Worm (Caenorhabditis elegans) whole organism, late embryonic: Measurements from ENCODE around the gene ntl-2.

ENCODE experiments used
- C08G9.2 ChIP-seq: sonication (generic microtip); optimal IDR thresholded peaks from 2 replicates; lab custom pipeline; 2016; ENCODE audit warnings: mild to moderate bottlenecking, missing genetic modification characterization, moderate library complexity, missing compliant biosample characterization
- F13H6.1 ChIP-seq: sonication (generic microtip); optimal IDR thresholded peaks from 2 replicates; lab custom pipeline; 2016; ENCODE audit warnings: missing genetic modification characterization, missing compliant biosample characterization
- K09A11.1 ChIP-seq: sonication (generic microtip); optimal IDR thresholded peaks from 2 replicates; lab custom pipeline; 2017; ENCODE audit warnings: antibody characterized with exemption, mild to moderate bottlenecking, missing genetic modification characterization, missing compliant biosample characterization; ENCODE audit not compliant: insufficient read depth
- T23F11.4 ChIP-seq: fragments of 200-800 bp; sonication (Bioruptor generic); optimal IDR thresholded peaks from 2 replicates; lab custom pipeline; 2018; ENCODE audit warnings: mild to moderate bottlenecking, missing genetic modification characterization, missing compliant biosample characterization
- ahr-1 ChIP-seq: sonication (generic microtip); optimal IDR thresholded peaks from 2 replicates; lab custom pipeline; 2016; ENCODE audit warnings: missing genetic modification characterization, missing compliant biosample characterization
- ama-1 ChIP-seq: fragments of 150-350 bp; optimal IDR thresholded peaks from 2 replicates; lab custom pipeline; 2014
- ceh-14 ChIP-seq: sonication (generic microtip); optimal IDR thresholded peaks from 2 replicates; lab custom pipeline; 2016; ENCODE audit warnings: missing genotype, missing genetic modification characterization, missing compliant biosample characterization
- ceh-18 ChIP-seq: sonication (generic microtip); optimal IDR thresholded peaks from 2 replicates; lab custom pipeline; 2016; ENCODE audit warnings: missing genetic modification characterization, missing compliant biosample characterization
- ceh-19 ChIP-seq: fragments of 200-800 bp; sonication (Bioruptor generic); optimal IDR thresholded peaks from 2 replicates; lab custom pipeline; 2018; ENCODE audit warnings: mild to moderate bottlenecking, missing genetic modification characterization, missing compliant biosample characterization
- ceh-2 ChIP-seq: sonication (generic microtip); optimal IDR thresholded peaks from 2 replicates; lab custom pipeline; 2016; ENCODE audit warnings: missing genotype, missing genetic modification characterization, missing compliant biosample characterization
- ceh-22 ChIP-seq: sonication (generic microtip); optimal IDR thresholded peaks from 2 replicates; lab custom pipeline; 2017; ENCODE audit warnings: missing biosample characterization, missing genetic modification characterization
- ceh-24 ChIP-seq: sonication (generic microtip); optimal IDR thresholded peaks from 2 replicates; lab custom pipeline; 2016; ENCODE audit warnings: mild to moderate bottlenecking, missing genetic modification characterization, missing compliant biosample characterization
- ceh-45 ChIP-seq: fragments of 200-800 bp; sonication (Bioruptor generic); IDR thresholded peaks from 2 replicates; pipeline ENCODE4 v1.3.6; 2022; ENCODE audit warnings: missing genetic modification reagents, missing genetic modification characterization, missing compliant biosample characterization
- ceh-9 ChIP-seq: sonication (generic microtip); optimal IDR thresholded peaks from 2 replicates; lab custom pipeline; 2016; ENCODE audit warnings: mild to moderate bottlenecking, missing genetic modification characterization, inconsistent platforms, missing compliant biosample characterization
- eyg-1 ChIP-seq: sonication (generic microtip); optimal IDR thresholded peaks from 2 replicates; lab custom pipeline; 2016; ENCODE audit warnings: missing genotype, missing genetic modification characterization, missing compliant biosample characterization
- fkh-10 ChIP-seq: fragments of 150-350 bp; optimal IDR thresholded peaks from 2 replicates; lab custom pipeline; 2014; ENCODE audit warnings: missing biosample characterization, missing genetic modification reagents, missing genetic modification characterization
- fkh-6 ChIP-seq: sonication (generic microtip); optimal IDR thresholded peaks from 2 replicates; lab custom pipeline; 2016; ENCODE audit warnings: missing genetic modification characterization, missing compliant biosample characterization
- hlh-13 ChIP-seq: fragments of 200-800 bp; sonication (Bioruptor generic); optimal IDR thresholded peaks from 2 replicates; lab custom pipeline; 2018; ENCODE audit warnings: mild to moderate bottlenecking, missing genetic modification characterization, missing compliant biosample characterization
- hlh-15 ChIP-seq: sonication (generic microtip); optimal IDR thresholded peaks from 2 replicates; lab custom pipeline; 2016; ENCODE audit warnings: missing genetic modification characterization, missing compliant biosample characterization
- hlh-6 ChIP-seq: sonication (generic microtip); optimal IDR thresholded peaks from 2 replicates; lab custom pipeline; 2016; ENCODE audit warnings: missing genotype, missing genetic modification characterization, missing compliant biosample characterization
- hlh-8 ChIP-seq: sonication (generic microtip); optimal IDR thresholded peaks from 2 replicates; lab custom pipeline; 2016; ENCODE audit warnings: missing genotype, missing genetic modification characterization, missing compliant biosample characterization
- lin-11 ChIP-seq: fragments of 200-800 bp; sonication (Bioruptor generic); optimal IDR thresholded peaks from 2 replicates; lab custom pipeline; 2018; ENCODE audit warnings: mild to moderate bottlenecking, missing genetic modification characterization, missing compliant biosample characterization
- mec-3 ChIP-seq: sonication (generic microtip); optimal IDR thresholded peaks from 2 replicates; lab custom pipeline; 2016; ENCODE audit warnings: borderline replicate concordance, missing genetic modification characterization, missing compliant biosample characterization
- nfya-1 ChIP-seq: sonication (generic microtip); optimal IDR thresholded peaks from 2 replicates; lab custom pipeline; 2017; ENCODE audit warnings: missing genetic modification characterization, mild to moderate bottlenecking, missing compliant biosample characterization, antibody characterized with exemption, moderate library complexity
- nhr-232 ChIP-seq: sonication (generic microtip); optimal IDR thresholded peaks from 2 replicates; lab custom pipeline; 2016; ENCODE audit warnings: missing genetic modification characterization, missing compliant biosample characterization
- odd-2 ChIP-seq: sonication (generic microtip); optimal IDR thresholded peaks from 2 replicates; lab custom pipeline; 2017; ENCODE audit warnings: antibody characterized with exemption, mild to moderate bottlenecking, missing genetic modification characterization, missing compliant biosample characterization
- pax-1 ChIP-seq: fragments of 150-350 bp; optimal IDR thresholded peaks from 2 replicates; lab custom pipeline; 2014; ENCODE audit warnings: missing biosample characterization, missing genetic modification characterization
- syd-9 ChIP-seq: sonication (generic microtip); optimal IDR thresholded peaks from 2 replicates; lab custom pipeline; 2016; ENCODE audit warnings: mild to moderate bottlenecking, missing genetic modification characterization, moderate library complexity, missing compliant biosample characterization
- tbx-2 ChIP-seq: sonication (generic microtip); optimal IDR thresholded peaks from 2 replicates; lab custom pipeline; 2016; ENCODE audit warnings: missing genetic modification characterization, missing compliant biosample characterization
- unc-3 ChIP-seq, 2 experiments: fragments of 200-800 bp in 1 of 2; sonication (Bioruptor generic) in 1 of 2; sonication (generic microtip) in 1 of 2; conservative IDR thresholded peaks in 1 of 2; optimal IDR thresholded peaks in 1 of 2; 2 replicates each; pipeline versions ENCODE4 v1.3.6 to Lab custom; 2016 to 2022; ENCODE audit warnings: missing compliant biosample characterization in 2 of 2, missing genetic modification characterization in 2 of 2, missing genetic modification reagents in 1 of 2
- zip-5 ChIP-seq: sonication (generic microtip); optimal IDR thresholded peaks from 2 replicates; lab custom pipeline; 2016; ENCODE audit warnings: missing genetic modification characterization, missing compliant biosample characterization

The ntl-2 gene

DNA sequence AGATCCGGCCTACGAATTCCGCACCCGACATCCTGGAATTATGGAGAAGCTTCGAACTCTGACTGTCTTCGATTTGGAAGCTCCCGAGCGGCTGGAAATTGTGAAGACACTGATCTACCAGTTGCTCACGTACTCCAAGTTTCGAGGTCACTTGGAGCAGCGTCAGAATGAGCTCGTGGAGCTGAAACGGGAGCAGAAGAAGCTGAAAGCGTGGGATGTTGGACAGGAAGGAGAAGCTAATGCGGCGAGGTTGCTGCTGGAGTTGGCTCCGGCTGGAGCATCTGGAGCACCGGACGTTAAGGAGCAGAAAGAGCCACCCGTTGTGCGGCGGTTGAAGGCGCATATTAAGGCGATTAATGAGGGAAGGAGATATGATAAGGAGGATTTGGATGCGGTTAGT is 31.9 kb downstream of the ntl-2 start:
- peak; percentile 30 for TF ChIP-seq hlh-6 (tag; lab: Kevin White, UChicago)
- no peak for TF ChIP-seq F13H6.1 (tag; lab: Kevin White, UChicago)

DNA sequence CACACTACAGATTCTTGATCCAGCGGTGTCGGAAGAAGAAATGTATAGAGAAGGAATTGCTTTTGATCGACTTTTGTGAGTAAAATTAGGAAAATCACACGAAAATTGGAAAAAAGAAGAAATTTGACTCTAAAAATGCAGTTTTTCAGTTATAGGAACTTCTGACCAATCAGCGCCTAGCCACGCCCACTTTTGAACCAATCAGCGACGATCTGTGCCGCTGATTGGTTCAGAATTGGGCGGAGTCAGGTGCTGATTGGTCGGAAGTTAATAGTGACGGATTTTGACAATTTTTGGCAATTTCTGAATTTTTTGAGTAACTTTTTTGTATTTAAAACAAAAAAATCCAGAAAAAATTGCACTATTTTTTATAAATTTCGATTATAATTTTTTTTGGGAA is 34.8 kb downstream of the ntl-2 start:
- TF ChIP-seq C08G9.2 (tag; lab: Kevin White, UChicago), result no peak
- peak; percentile 98 for TF ChIP-seq nfya-1 (tag; lab: Kevin White, UChicago)
- no peak for TF ChIP-seq ceh-22 (tag; lab: Kevin White, UChicago)
- no peak for TF ChIP-seq odd-2 (tag; lab: Kevin White, UChicago)

DNA sequence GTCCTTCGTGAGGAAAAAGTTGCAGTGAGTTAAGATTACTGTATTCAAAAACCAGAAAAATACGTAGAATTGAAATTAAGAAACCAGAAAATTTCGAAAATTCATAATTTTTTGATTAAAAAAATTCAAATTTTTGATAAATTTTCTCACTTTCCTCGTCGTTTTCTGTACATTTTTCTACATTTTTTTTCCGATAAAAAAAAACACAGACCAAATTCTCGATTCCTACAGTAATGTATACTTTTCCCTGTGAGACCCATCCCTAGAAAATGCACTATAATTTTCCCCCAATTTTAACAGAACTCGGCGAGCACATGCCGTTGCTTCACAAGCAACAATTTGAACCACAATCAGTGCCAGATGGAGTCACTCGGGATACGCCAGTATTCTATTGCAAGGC is 36.4 kb downstream of the ntl-2 start, which contains the start of gene athp-2:
athp-2 (plus strand) TSS at position 301 of the 400 bp plus-strand sequence.
- TF ChIP-seq hlh-13 (GFP tag; lab: Kevin White, UChicago), result no peak
- no peak for TF ChIP-seq fkh-6 (tag; lab: Kevin White, UChicago)
- no peak for TF ChIP-seq fkh-10 (GFP tag; lab: Kevin White, UChicago)
- no peak for TF ChIP-seq mec-3
- no peak for TF ChIP-seq unc-3 (GFP tag; conservative IDR thresholded peaks at IDR 0.05; lab: Robert Waterston, UW)
- TF ChIP-seq unc-3 (tag; optimal IDR thresholded peaks at IDR 0.05; lab: Kevin White, UChicago), result no peak
- TF ChIP-seq nfya-1 (tag; lab: Kevin White, UChicago), result no peak
- no peak for TF ChIP-seq ceh-18 (tag; lab: Kevin White, UChicago)
- TF ChIP-seq T23F11.4 (GFP tag; lab: Kevin White, UChicago), result no peak
- TF ChIP-seq lin-11, result no peak
- TF ChIP-seq ceh-19 (GFP tag; lab: Kevin White, UChicago), result no peak
- no peak for TF ChIP-seq ahr-1
- TF ChIP-seq ceh-9 (tag; lab: Kevin White, UChicago), result no peak
- TF ChIP-seq hlh-8 (tag; lab: Kevin White, UChicago), result no peak
- no peak for TF ChIP-seq nhr-232 (tag; lab: Kevin White, UChicago)
- TF ChIP-seq ceh-24 (tag; lab: Kevin White, UChicago), result no peak
- TF ChIP-seq tbx-2, result no peak
- TF ChIP-seq eyg-1 (tag; lab: Kevin White, UChicago), result no peak

DNA sequence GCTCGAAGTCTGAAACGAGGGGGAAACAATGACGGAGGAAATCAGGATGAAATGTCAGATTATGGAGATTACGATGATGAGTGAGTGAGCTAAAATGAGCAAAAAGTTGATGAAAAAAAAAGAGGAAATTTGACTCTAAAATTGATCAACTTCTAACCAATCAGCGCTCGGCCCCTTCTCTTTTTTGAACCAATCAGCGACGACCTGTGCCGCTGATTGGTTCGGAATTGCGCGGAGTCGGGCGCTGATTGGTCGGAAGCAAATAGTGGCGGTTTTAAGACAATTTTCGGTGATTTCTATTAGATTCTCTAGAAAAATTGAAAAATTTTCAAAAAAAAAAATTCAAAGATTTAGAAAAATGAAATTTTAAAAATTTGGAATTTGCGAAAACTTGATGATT is 38.5 kb downstream of the ntl-2 start:
- TF ChIP-seq ama-1 (lab: Kevin White, UChicago) (no peak), nfya-1 (tag; lab: Kevin White, UChicago) (peak; percentile 90)

DNA sequence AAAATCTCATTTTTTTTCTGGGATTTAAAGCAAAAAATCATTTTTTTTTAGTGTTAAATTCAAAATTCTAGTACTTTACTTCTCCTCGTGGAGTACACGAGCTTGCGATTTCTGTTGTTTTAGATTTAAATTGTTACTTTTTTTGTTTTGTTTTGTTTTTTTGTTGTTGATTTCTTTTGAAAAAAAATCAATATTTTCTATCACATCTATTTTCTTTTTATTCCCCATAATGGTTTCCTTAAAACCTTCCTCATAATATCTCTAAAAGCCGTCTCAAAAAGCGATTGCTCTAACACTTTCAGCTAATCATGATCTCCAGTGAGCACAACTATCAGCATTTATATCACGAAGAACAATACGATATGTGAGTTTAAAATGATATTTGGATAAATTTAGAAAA is 41.8 kb downstream of the ntl-2 start, which contains the start of gene madf-3:
madf-3 (plus strand) TSS at position 301 of the 400 bp plus-strand sequence.
- no peak for TF ChIP-seq K09A11.1 (tag; lab: Kevin White, UChicago)
- TF ChIP-seq, all 69 proteins: peak for 0

DNA sequence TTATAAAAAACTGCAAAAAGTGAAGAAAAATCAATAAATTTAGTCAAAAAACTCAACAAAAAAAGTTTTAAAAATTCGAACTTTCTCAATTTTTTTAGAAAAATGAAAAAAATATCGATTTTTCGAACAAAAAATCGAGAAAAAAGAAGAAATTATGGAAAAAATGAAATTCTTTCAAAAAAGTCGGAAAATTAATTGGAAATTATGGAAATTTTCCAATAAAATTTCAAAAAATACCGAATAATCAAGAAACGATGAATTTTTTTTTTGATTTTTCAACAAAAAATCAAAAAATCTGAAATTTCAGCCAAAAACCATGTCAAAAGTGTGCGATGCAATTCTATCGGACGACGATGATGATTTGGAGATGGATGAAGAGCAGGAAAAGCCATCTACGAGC is 47.5 kb downstream of the ntl-2 start, which contains the start of gene H20J04.4:
H20J04.4 (plus strand) TSS at position 301 of the 400 bp plus-strand sequence.
- no peak for TF ChIP-seq ceh-14 (tag; lab: Kevin White, UChicago)
- no peak for TF ChIP-seq ceh-9 (tag; lab: Kevin White, UChicago)
- no peak for TF ChIP-seq ceh-45 (GFP tag; lab: Robert Waterston, UW)
- TF ChIP-seq pax-1 (tag; lab: Kevin White, UChicago), result no peak
- no peak for TF ChIP-seq syd-9 (tag; lab: Kevin White, UChicago)
- TF ChIP-seq zip-5 (tag; lab: Kevin White, UChicago), result no peak
- TF ChIP-seq hlh-15, result no peak
- TF ChIP-seq ceh-2, result no peak
